Fruit fly (Drosophila melanogaster): ENCODE results near the gene CG3527.

Gene CG3527

DNA sequence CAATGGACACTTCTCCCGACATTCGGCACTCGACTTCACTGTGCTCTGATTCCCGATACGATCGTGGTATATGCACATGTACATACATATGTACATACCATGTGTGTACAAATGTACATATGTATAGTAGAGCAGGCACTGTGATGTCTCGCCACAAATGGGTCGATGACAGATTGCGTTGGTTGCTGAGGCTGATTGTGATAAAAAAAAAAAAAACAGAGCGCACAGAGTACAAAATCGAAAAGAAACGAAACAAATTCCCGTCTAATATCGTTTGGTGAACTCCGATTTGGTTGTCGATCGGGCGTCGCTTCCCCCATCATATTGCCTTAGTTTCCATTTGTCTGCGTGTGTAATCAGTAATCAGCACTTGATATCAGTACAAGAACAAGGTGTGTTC, 4.1 kb downstream of the CG3527 start (continued):
- TF ChIP-seq twi (tag; optimal IDR thresholded peaks at IDR 0.05) (peak; percentile 8), Awh (GFP tag; IDR thresholded peaks at IDR 0.05) (no peak), Asciz (GFP tag; optimal IDR thresholded peaks at IDR 0.05) (no peak), cg (GFP tag; optimal IDR thresholded peaks at IDR 0.05) (peak; percentile 8), cato (GFP tag; optimal IDR thresholded peaks at IDR 0.05; ENCODE audit: borderline replicate concordance) (no peak), CG7786 (GFP tag; optimal IDR thresholded peaks at IDR 0.05) (no peak), Scr (GFP tag; IDR thresholded peaks at IDR 0.05; ENCODE audit: partially characterized antibody) (no peak), Deaf1 (tag; optimal IDR thresholded peaks at IDR 0.05) (peak; percentile 7), CG5180 (GFP tag; optimal IDR thresholded peaks at IDR 0.05) (no peak), GATAe (GFP tag; conservative IDR thresholded peaks at IDR 0.05) (peak; percentile 30; the same call in 1 of the 2 replicates), CG15011 (GFP tag; optimal IDR thresholded peaks at IDR 0.05) (no peak), sima (GFP tag; optimal IDR thresholded peaks at IDR 0.05) (no peak), CG13775 (GFP tag; optimal IDR thresholded peaks at IDR 0.05) (no peak), Optix (GFP tag; IDR thresholded peaks at IDR 0.05) (no peak), pum (GFP tag; optimal IDR thresholded peaks at IDR 0.05) (no peak), gcm (GFP tag; optimal IDR thresholded peaks at IDR 0.05) (no peak), sqz (GFP tag; optimal IDR thresholded peaks at IDR 0.05) (peak; percentile 50), gcm2 (GFP tag; optimal IDR thresholded peaks at IDR 0.05) (no peak), grn (GFP tag; optimal IDR thresholded peaks at IDR 0.05) (peak; percentile 88), mirr (GFP tag; optimal IDR thresholded peaks at IDR 0.05) (peak; percentile 32), run (tag; optimal IDR thresholded peaks at IDR 0.05) (no peak), CG14441 (GFP tag; IDR thresholded peaks at IDR 0.05) (no peak), B-H1 (GFP tag; IDR thresholded peaks at IDR 0.05) (no peak), MESR4 (GFP tag; optimal IDR thresholded peaks at IDR 0.05) (no peak)

- TF ChIP-seq Kr (GFP tag; optimal IDR thresholded peaks at IDR 0.05) (no peak), Fer2 (tag; optimal IDR thresholded peaks at IDR 0.05) (no peak), kay (GFP tag; optimal IDR thresholded peaks at IDR 0.05) (no peak), dm (GFP tag; optimal IDR thresholded peaks at IDR 0.05) (no peak), pzg (GFP tag; optimal IDR thresholded peaks at IDR 0.05) (no peak), crc (GFP tag; optimal IDR thresholded peaks at IDR 0.05) (no peak), p53 (GFP tag; optimal IDR thresholded peaks at IDR 0.05) (no peak), Hand (GFP tag; optimal IDR thresholded peaks at IDR 0.05) (no peak), CG32772 (GFP tag; IDR thresholded peaks at IDR 0.05) (no peak), kah (GFP tag; optimal IDR thresholded peaks at IDR 0.05) (no peak), CG8388 (GFP tag; optimal IDR thresholded peaks at IDR 0.05) (no peak)
Observed at dm6 chrX:4557772-4558171, 6.0 kb downstream of the CG3527 start, which contains the start of gene CG3546. TSS of gene CG3546 (plus strand) at chrX:4558072.

- TF ChIP-seq crp (GFP tag; optimal IDR thresholded peaks at IDR 0.05) (no peak), hth (optimal IDR thresholded peaks at IDR 0.05) (no peak), ranshi (GFP tag; IDR thresholded peaks at IDR 0.05) (no peak), ci (GFP tag; IDR thresholded peaks at IDR 0.05) (no peak), CG3726 (GFP tag; IDR thresholded peaks at IDR 0.05) (no peak), E2f2 (GFP tag; IDR thresholded peaks at IDR 0.05) (no peak), CG17361 (GFP tag; IDR thresholded peaks at IDR 0.05) (0 out of 3 replicates have a peak, but pooled peaks have one; percentile 21), Rfx (GFP tag; IDR thresholded peaks at IDR 0.05) (no peak), Jarid2 (GFP tag; optimal IDR thresholded peaks at IDR 0.05) (no peak), CG15514 (GFP tag; optimal IDR thresholded peaks at IDR 0.05) (no peak), lilli (GFP tag; optimal IDR thresholded peaks at IDR 0.05) (no peak), CG17328 (GFP tag; IDR thresholded peaks at IDR 0.05) (0 out of 2 replicates have a peak, but pooled peaks have one; percentile 25), CTCF (GFP tag; optimal IDR thresholded peaks at IDR 0.05) (peak; percentile 82), jumu (GFP tag; optimal IDR thresholded peaks at IDR 0.05) (no peak), Dp (GFP tag; optimal IDR thresholded peaks at IDR 0.05) (no peak), CG42726 (GFP tag; IDR thresholded peaks at IDR 0.05; ENCODE audit: partially characterized antibody) (no peak)
Observed at dm6 chrX:4560182-4560845, 8.5 kb downstream of the CG3527 start.
